Fruit fly (Drosophila melanogaster): ENCODE measurements around the gene CG42709.

The CG42709 gene

dm6 chr3L:12749567-12750535 is 40.1 kb upstream of the CG42709 start, which contains the start of the genes Klc and CG10984 (continued):
- TF ChIP-seq trem (tag; optimal IDR thresholded peaks at IDR 0.05) (peak; percentile 33), zfh1 (GFP tag; IDR thresholded peaks at IDR 0.05) (peak; percentile 82), chn (GFP tag; optimal IDR thresholded peaks at IDR 0.05) (peak; percentile 74)

- no peak for TF ChIP-seq tio (GFP tag; optimal IDR thresholded peaks at IDR 0.05)
- peak; percentile 57 for TF ChIP-seq fd102C (GFP tag; optimal IDR thresholded peaks at IDR 0.05)
- TF ChIP-seq dan (GFP tag; IDR thresholded peaks at IDR 0.05): no peak
- TF ChIP-seq Elba2 (GFP tag; optimal IDR thresholded peaks at IDR 0.05): peak; percentile 5
- TF ChIP-seq Hr3 (GFP tag; optimal IDR thresholded peaks at IDR 0.05): peak; percentile 39
- no peak for TF ChIP-seq phol (tag; optimal IDR thresholded peaks at IDR 0.05)
- no peak for TF ChIP-seq Ravus (GFP tag; IDR thresholded peaks at IDR 0.05)
- no peak for TF ChIP-seq shn (GFP tag; optimal IDR thresholded peaks at IDR 0.05)
- TF ChIP-seq h (optimal IDR thresholded peaks at IDR 0.05): no peak
- TF ChIP-seq ato (GFP tag; IDR thresholded peaks at IDR 0.05; ENCODE audit: partially characterized antibody): no peak; the same call in none of the 2 replicates
- TF ChIP-seq Mes4 (GFP tag; optimal IDR thresholded peaks at IDR 0.05): no peak
- TF ChIP-seq CG6272 (GFP tag; IDR thresholded peaks at IDR 0.05): no peak
- TF ChIP-seq CG3838 (GFP tag; optimal IDR thresholded peaks at IDR 0.05): peak; percentile 33
- TF ChIP-seq CG42726 (GFP tag; IDR thresholded peaks at IDR 0.05; ENCODE audit: partially characterized antibody): peak; percentile 67; the same call in 1 of the 2 replicates
- no peak for TF ChIP-seq CG15696 (tag; optimal IDR thresholded peaks at IDR 0.05)
- no peak for TF ChIP-seq lmd (GFP tag; IDR thresholded peaks at IDR 0.05)
- peak; percentile 100 for TF ChIP-seq CG18764 (GFP tag; optimal IDR thresholded peaks at IDR 0.05)
- TF ChIP-seq CG2712 (tag; optimal IDR thresholded peaks at IDR 0.05): no peak
- peak; percentile 87 for TF ChIP-seq Opbp (GFP tag; IDR thresholded peaks at IDR 0.05; ENCODE audit: partially characterized antibody)
- peak; percentile 52 for TF ChIP-seq Hsf (GFP tag; optimal IDR thresholded peaks at IDR 0.05)
- no peak for TF ChIP-seq CG33557 (GFP tag; optimal IDR thresholded peaks at IDR 0.05)
- no peak for TF ChIP-seq Antp (GFP tag; optimal IDR thresholded peaks at IDR 0.05)
- TF ChIP-seq D19B (GFP tag; optimal IDR thresholded peaks at IDR 0.05): no peak
- TF ChIP-seq HLH4C (GFP tag; IDR thresholded peaks at IDR 0.05; ENCODE audit: partially characterized antibody): peak; percentile 83
- no peak for TF ChIP-seq Doc2 (GFP tag; IDR thresholded peaks at IDR 0.05)
- peak; percentile 36 for TF ChIP-seq org-1 (GFP tag; optimal IDR thresholded peaks at IDR 0.05)
- peak; percentile 80 for TF ChIP-seq CG13424 (tag; optimal IDR thresholded peaks at IDR 0.05)
- TF ChIP-seq ssp (GFP tag; IDR thresholded peaks at IDR 0.05): 0 out of 2 replicates have a peak, but pooled peaks have one; percentile 25
- no peak for TF ChIP-seq CG17359 (tag; optimal IDR thresholded peaks at IDR 0.05)
- TF ChIP-seq tgo (GFP tag; IDR thresholded peaks at IDR 0.05): no peak; the same call in 2 of the 3 replicates
- TF ChIP-seq Dll (GFP tag; IDR thresholded peaks at IDR 0.05; ENCODE audit: partially characterized antibody): peak; percentile 95
- no peak for TF ChIP-seq CG7839 (tag; optimal IDR thresholded peaks at IDR 0.05)
- peak; percentile 19 for TF ChIP-seq CG12942 (GFP tag; optimal IDR thresholded peaks at IDR 0.05)
- no peak for TF ChIP-seq Oaz (GFP tag; IDR thresholded peaks at IDR 0.05)
- no peak for TF ChIP-seq CoRest (tag; optimal IDR thresholded peaks at IDR 0.05)
- peak; percentile 69 for TF ChIP-seq schlank (tag; optimal IDR thresholded peaks at IDR 0.05)
- TF ChIP-seq zfh2 (GFP tag; optimal IDR thresholded peaks at IDR 0.05): peak; percentile 3
- no peak for TF ChIP-seq CG16779 (GFP tag; IDR thresholded peaks at IDR 0.05)
- TF ChIP-seq Med (GFP tag): no peak
- no peak for TF ChIP-seq Fer2 (tag; optimal IDR thresholded peaks at IDR 0.05)
- TF ChIP-seq Usf (GFP tag; optimal IDR thresholded peaks at IDR 0.05): no peak
- no peak for TF ChIP-seq CG18599 (GFP tag; optimal IDR thresholded peaks at IDR 0.05)
- TF ChIP-seq Mad (GFP tag; optimal IDR thresholded peaks at IDR 0.05): peak; percentile 28
- TF ChIP-seq sna (GFP tag; IDR thresholded peaks at IDR 0.05; ENCODE audit: partially characterized antibody): peak; percentile 90
Observed at dm6 chr3L:12754769-12755189, 35.2 kb upstream of the CG42709 start, which contains the start of the genes CG10973 and Vps13D. TSS of gene CG10973 (minus strand) at chr3L:12754774. TSS of gene Vps13D (plus strand) at chr3L:12755049.
